Worm (Caenorhabditis elegans): ENCODE results near the gene C50F4.10.
A peak's percentile ranks its signal among the peaks of the same experiment; 100 is the strongest.

The C50F4.10 gene

ce11 chrV:9544176-9544632 lies 12.8 kb upstream of the C50F4.10 start, which contains the start of gene mdf-1 (continued):
- TF ChIP-seq F22D6.2 (tag; optimal IDR thresholded peaks at IDR 0.05) (no peak), attf-3 (GFP tag; conservative IDR thresholded peaks at IDR 0.05) (no peak), let-526 (GFP tag; IDR thresholded peaks at IDR 0.05) (no peak), ztf-25 (GFP tag; IDR thresholded peaks at IDR 0.05) (no peak), mes-4 (tag; optimal IDR thresholded peaks at IDR 0.05) (no peak), D2030.7 (GFP tag; IDR thresholded peaks at IDR 0.05) (peak; percentile 17; the same call in 1 of the 2 replicates), cebp-2 (GFP tag; IDR thresholded peaks at IDR 0.05) (no peak), rcor-1 (GFP tag; IDR thresholded peaks at IDR 0.05) (0 out of 2 replicates have a peak, but pooled peaks have one; percentile 45), Y56A3A.18 (GFP tag; IDR thresholded peaks at IDR 0.05) (no peak), unc-130 (GFP tag; optimal IDR thresholded peaks at IDR 0.05) (no peak), F10E7.11 (tag; optimal IDR thresholded peaks at IDR 0.05) (no peak), lsy-27 (tag; optimal IDR thresholded peaks at IDR 0.05; ENCODE audit: borderline replicate concordance, insufficient read depth) (no peak), F37B4.10 (GFP tag; IDR thresholded peaks at IDR 0.05) (no peak), ceh-79 (tag; optimal IDR thresholded peaks at IDR 0.05) (no peak), lsl-1 (GFP tag; optimal IDR thresholded peaks at IDR 0.05) (no peak), ztf-28 (GFP tag; IDR thresholded peaks at IDR 0.05) (no peak), egrh-3 (GFP tag; IDR thresholded peaks at IDR 0.05) (no peak), mxl-1 (tag; optimal IDR thresholded peaks at IDR 0.05) (no peak), nfya-2 (GFP tag; IDR thresholded peaks at IDR 0.05) (no peak), hlh-26 (GFP tag; conservative IDR thresholded peaks at IDR 0.05) (no peak), F52B5.7 (tag; optimal IDR thresholded peaks at IDR 0.05) (no peak), B0261.1 (tag; optimal IDR thresholded peaks at IDR 0.05) (no peak), snpc-3.4 (tag; optimal IDR thresholded peaks at IDR 0.05) (peak; percentile 52), nhr-80 (tag; optimal IDR thresholded peaks at IDR 0.05) (peak; percentile 56), C17E4.6 (GFP tag; IDR thresholded peaks at IDR 0.05) (no peak), ZK185.1 (tag; optimal IDR thresholded peaks at IDR 0.05; ENCODE audit: poor library complexity, severe bottlenecking) (peak; percentile 58), ceh-40 (GFP tag; IDR thresholded peaks at IDR 0.05) (no peak), efl-1 (GFP tag; optimal IDR thresholded peaks at IDR 0.05) (peak; percentile 59), hmg-20 (GFP tag; IDR thresholded peaks at IDR 0.05) (0 out of 2 replicates have a peak, but pooled peaks have one; percentile 4), let-607 (tag; optimal IDR thresholded peaks at IDR 0.05) (no peak), cebp-1 (GFP tag; IDR thresholded peaks at IDR 0.05) (no peak), cebp-1 (tag; optimal IDR thresholded peaks at IDR 0.05) (peak; percentile 65), somi-1 (GFP tag; optimal IDR thresholded peaks at IDR 0.05) (no peak), zfh-2 (GFP tag; conservative IDR thresholded peaks at IDR 0.05) (no peak), sea-2 (GFP tag; IDR thresholded peaks at IDR 0.05) (no peak), bed-2 (GFP tag; IDR thresholded peaks at IDR 0.05) (no peak), die-1 (tag; optimal IDR thresholded peaks at IDR 0.05) (no peak), sptf-2 (GFP tag; optimal IDR thresholded peaks at IDR 0.05) (no peak), B0035.1 (tag; optimal IDR thresholded peaks at IDR 0.05) (peak; percentile 10), ztf-18 (tag; optimal IDR thresholded peaks at IDR 0.05) (peak; percentile 62), lin-35 (GFP tag; optimal IDR thresholded peaks at IDR 0.05) (peak in 1 of 3 experiments; percentile 69), ztf-3 (GFP tag; optimal IDR thresholded peaks at IDR 0.05) (no peak), egl-44 (GFP tag; IDR thresholded peaks at IDR 0.05) (no peak), nfyb-1 (GFP tag; IDR thresholded peaks at IDR 0.05) (peak; percentile 34; the same call in 1 of the 2 replicates), hmg-1.2 (GFP tag; IDR thresholded peaks at IDR 0.05) (0 out of 2 replicates have a peak, but pooled peaks have one; percentile 12), ztf-26 (tag; optimal IDR thresholded peaks at IDR 0.05) (no peak), F33H1.4 (GFP tag; IDR thresholded peaks at IDR 0.05) (no peak), dpff-1 (tag; optimal IDR thresholded peaks at IDR 0.05) (no peak), egl-18 (GFP tag; IDR thresholded peaks at IDR 0.05) (no peak)

Measured in whole organism, young adult.